Worm (Caenorhabditis elegans): ENCODE data around the gene C12D5.5.

ce11 chrV:7681388-7681787, 13.3 kb downstream of the C12D5.5 start, which contains the start of gene cyp-33A1:
- no peak for TF ChIP-seq dao-5 (tag; optimal IDR thresholded peaks at IDR 0.05)
- TF ChIP-seq him-1 (tag; optimal IDR thresholded peaks at IDR 0.05): no peak
